Fruit fly (Drosophila melanogaster): ENCODE measurements around the gene spg.

spg gene

dm6 chr3R:28883434-28883833 lies 38.4 kb downstream of the spg start, which contains the start of gene Nepl21:
TSS of gene Nepl21 (plus strand) at chr3R:28883693.
- TF ChIP-seq Myc (optimal IDR thresholded peaks at IDR 0.05) (no peak), insv (optimal IDR thresholded peaks at IDR 0.05) (no peak), ttk (optimal IDR thresholded peaks at IDR 0.05) (no peak), h (optimal IDR thresholded peaks at IDR 0.05) (no peak), Sin3A (optimal IDR thresholded peaks at IDR 0.05) (no peak), psq (optimal IDR thresholded peaks at IDR 0.05) (no peak)

- TF ChIP-seq Sin3A (optimal IDR thresholded peaks at IDR 0.05): no peak
- TF ChIP-seq h (optimal IDR thresholded peaks at IDR 0.05): no peak
- no peak for TF ChIP-seq insv (optimal IDR thresholded peaks at IDR 0.05)
- TF ChIP-seq Myc (optimal IDR thresholded peaks at IDR 0.05): no peak
- no peak for TF ChIP-seq ttk (optimal IDR thresholded peaks at IDR 0.05)
- TF ChIP-seq psq (optimal IDR thresholded peaks at IDR 0.05): no peak
Observed at dm6 chr3R:28886813-28887212, 41.7 kb downstream of the spg start.

- no peak for TF ChIP-seq insv (optimal IDR thresholded peaks at IDR 0.05)
- TF ChIP-seq h (optimal IDR thresholded peaks at IDR 0.05): no peak
- TF ChIP-seq psq (optimal IDR thresholded peaks at IDR 0.05): no peak
- no peak for TF ChIP-seq Sin3A (optimal IDR thresholded peaks at IDR 0.05)
- no peak for TF ChIP-seq Myc (optimal IDR thresholded peaks at IDR 0.05)
- TF ChIP-seq ttk (optimal IDR thresholded peaks at IDR 0.05): no peak
Observed at dm6 chr3R:28887559-28888432, 42.7 kb downstream of the spg start, which contains the start of the genes CG33203 and Doa. TSS of gene CG33203 (minus strand) at chr3R:28887709. TSS of gene Doa (plus strand) at chr3R:28888073.

dm6 chr3R:28888561-28889426 lies 43.7 kb downstream of the spg start:
- no peak for TF ChIP-seq insv (optimal IDR thresholded peaks at IDR 0.05)
- no peak for TF ChIP-seq psq (optimal IDR thresholded peaks at IDR 0.05)
- TF ChIP-seq Myc (optimal IDR thresholded peaks at IDR 0.05): no peak
- TF ChIP-seq Sin3A (optimal IDR thresholded peaks at IDR 0.05): no peak
- no peak for TF ChIP-seq h (optimal IDR thresholded peaks at IDR 0.05)
- TF ChIP-seq ttk (optimal IDR thresholded peaks at IDR 0.05): no peak

dm6 chr3R:28889427-28889736 lies 44.3 kb downstream of the spg start:
- TF ChIP-seq Sin3A (optimal IDR thresholded peaks at IDR 0.05) (no peak), insv (optimal IDR thresholded peaks at IDR 0.05) (no peak), psq (optimal IDR thresholded peaks at IDR 0.05) (no peak), h (optimal IDR thresholded peaks at IDR 0.05) (no peak), ttk (optimal IDR thresholded peaks at IDR 0.05) (no peak), Myc (optimal IDR thresholded peaks at IDR 0.05) (no peak)

- TF ChIP-seq Sin3A (optimal IDR thresholded peaks at IDR 0.05) (no peak), psq (optimal IDR thresholded peaks at IDR 0.05) (no peak), insv (optimal IDR thresholded peaks at IDR 0.05) (no peak), Myc (optimal IDR thresholded peaks at IDR 0.05) (no peak), ttk (optimal IDR thresholded peaks at IDR 0.05) (no peak), h (optimal IDR thresholded peaks at IDR 0.05) (no peak)
Observed at dm6 chr3R:28891513-28892097, 46.5 kb downstream of the spg start.

dm6 chr3R:28895014-28895413 lies 49.9 kb downstream of the spg start:
- TF ChIP-seq Sin3A (optimal IDR thresholded peaks at IDR 0.05) (no peak), Myc (optimal IDR thresholded peaks at IDR 0.05) (no peak)

dm6 chr3R:28897891-28898290 lies 52.8 kb downstream of the spg start:
- TF ChIP-seq ttk (optimal IDR thresholded peaks at IDR 0.05): no peak
- TF ChIP-seq psq (optimal IDR thresholded peaks at IDR 0.05): no peak
- no peak for TF ChIP-seq Sin3A (optimal IDR thresholded peaks at IDR 0.05)
- TF ChIP-seq insv (optimal IDR thresholded peaks at IDR 0.05): no peak
- TF ChIP-seq Myc (optimal IDR thresholded peaks at IDR 0.05): no peak
- TF ChIP-seq h (optimal IDR thresholded peaks at IDR 0.05): no peak

dm6 chr3R:28898921-28899545 lies 54.0 kb downstream of the spg start:
- TF ChIP-seq h (optimal IDR thresholded peaks at IDR 0.05) (no peak), psq (optimal IDR thresholded peaks at IDR 0.05) (no peak)

dm6 chr3R:28901468-28902163 lies 56.5 kb downstream of the spg start:
- TF ChIP-seq ttk (optimal IDR thresholded peaks at IDR 0.05): no peak
- TF ChIP-seq Sin3A (optimal IDR thresholded peaks at IDR 0.05): no peak
- TF ChIP-seq psq (optimal IDR thresholded peaks at IDR 0.05): no peak
- TF ChIP-seq Myc (optimal IDR thresholded peaks at IDR 0.05): no peak
- TF ChIP-seq h (optimal IDR thresholded peaks at IDR 0.05): no peak
- TF ChIP-seq insv (optimal IDR thresholded peaks at IDR 0.05): no peak

- no peak for TF ChIP-seq Myc (optimal IDR thresholded peaks at IDR 0.05)
- TF ChIP-seq h (optimal IDR thresholded peaks at IDR 0.05): no peak
- no peak for TF ChIP-seq Sin3A (optimal IDR thresholded peaks at IDR 0.05)
- TF ChIP-seq ttk (optimal IDR thresholded peaks at IDR 0.05): no peak
- no peak for TF ChIP-seq psq (optimal IDR thresholded peaks at IDR 0.05)
- no peak for TF ChIP-seq insv (optimal IDR thresholded peaks at IDR 0.05)
Observed at dm6 chr3R:28903392-28903791, 58.3 kb downstream of the spg start.
